Worm (Caenorhabditis elegans) whole organism, young adult: ENCODE results near the gene pigx-1.

ENCODE experiments used
- B0019.2 ChIP-seq: fragments of 200-800 bp; sonication (Bioruptor generic); conservative IDR thresholded peaks from 2 replicates; pipeline ENCODE4 v1.3.6; 2022; ENCODE audit warnings: missing genetic modification reagents, missing genetic modification characterization, missing compliant biosample characterization
- D2030.7 ChIP-seq: fragments of 200-800 bp; sonication (Bioruptor generic); IDR thresholded peaks from 2 replicates; pipeline ENCODE4 v1.3.6; 2022; ENCODE audit warnings: missing genetic modification reagents, missing genetic modification characterization, missing compliant biosample characterization
- F49E8.2 ChIP-seq: sonication (generic microtip); optimal IDR thresholded peaks from 3 replicates; lab custom pipeline; 2017; ENCODE audit warnings: missing genetic modification characterization, mild to moderate bottlenecking, missing compliant biosample characterization, antibody characterized with exemption, moderate library complexity; ENCODE audit not compliant: insufficient read depth
- F57A8.1 ChIP-seq: fragments of 200-800 bp; sonication (Bioruptor generic); optimal IDR thresholded peaks from 2 replicates; lab custom pipeline; 2018; ENCODE audit warnings: mild to moderate bottlenecking, missing genetic modification characterization, moderate library complexity, missing compliant biosample characterization
- K11D2.4 ChIP-seq: fragments of 200-800 bp; sonication (Bioruptor generic); IDR thresholded peaks from 2 replicates; pipeline ENCODE4 v1.3.6; 2022; ENCODE audit warnings: missing genetic modification reagents, missing genetic modification characterization, missing compliant biosample characterization
- K12H6.12 ChIP-seq: fragments of 200-800 bp; sonication (Bioruptor generic); optimal IDR thresholded peaks from 2 replicates; lab custom pipeline; 2018; ENCODE audit warnings: mild to moderate bottlenecking, missing genetic modification characterization, missing compliant biosample characterization
- Y79H2A.3 ChIP-seq: fragments of 200-800 bp; sonication (Bioruptor generic); conservative IDR thresholded peaks from 2 replicates; pipeline ENCODE4 v1.3.6; 2022; ENCODE audit warnings: missing genetic modification reagents, missing genetic modification characterization, missing compliant biosample characterization
- Y95B8A.8 ChIP-seq: fragments of 200-800 bp; sonication (Bioruptor generic); IDR thresholded peaks from 2 replicates; pipeline ENCODE4 v1.3.6; 2022; ENCODE audit warnings: missing genetic modification reagents, missing genetic modification characterization, missing compliant biosample characterization
- akir-1 ChIP-seq: fragments of 200-800 bp; sonication (Bioruptor generic); optimal IDR thresholded peaks from 2 replicates; lab custom pipeline; 2018; ENCODE audit warnings: mild to moderate bottlenecking, missing genetic modification characterization, moderate library complexity, missing compliant biosample characterization
- aptf-2 ChIP-seq: fragments of 200-800 bp; sonication (Bioruptor generic); conservative IDR thresholded peaks from 2 replicates; pipeline ENCODE4 v1.3.6; 2022; ENCODE audit warnings: missing genetic modification reagents, missing genetic modification characterization, missing compliant biosample characterization
- aptf-3 ChIP-seq: fragments of 200-800 bp; sonication (Bioruptor generic); IDR thresholded peaks from 2 replicates; pipeline ENCODE4 v1.3.6; 2022; ENCODE audit warnings: missing genetic modification characterization, missing compliant biosample characterization
- athp-1 ChIP-seq: sonication (generic microtip); optimal IDR thresholded peaks from 2 replicates; lab custom pipeline; 2017; ENCODE audit warnings: mild to moderate bottlenecking, missing genetic modification characterization, missing compliant biosample characterization
- attf-5 ChIP-seq: fragments of 200-800 bp; sonication (Bioruptor generic); optimal IDR thresholded peaks from 2 replicates; lab custom pipeline; 2018; ENCODE audit warnings: mild to moderate bottlenecking, missing genetic modification characterization, missing compliant biosample characterization
- bed-1 ChIP-seq: fragments of 200-800 bp; sonication (Bioruptor generic); IDR thresholded peaks from 2 replicates; pipeline ENCODE4 v1.3.6; 2022; ENCODE audit warnings: missing genetic modification reagents, missing genetic modification characterization, missing compliant biosample characterization
- ccch-3 ChIP-seq: fragments of 200-800 bp; sonication (Bioruptor generic); optimal IDR thresholded peaks from 2 replicates; lab custom pipeline; 2018; ENCODE audit warnings: mild to moderate bottlenecking, missing genetic modification characterization, missing compliant biosample characterization
- cebp-2 ChIP-seq: fragments of 200-800 bp; sonication (Bioruptor generic); IDR thresholded peaks from 2 replicates; pipeline ENCODE4 v1.3.6; 2022; ENCODE audit warnings: missing genetic modification characterization, missing compliant biosample characterization
- ceh-91 ChIP-seq: fragments of 200-800 bp; sonication (Bioruptor generic); IDR thresholded peaks from 2 replicates; pipeline ENCODE4 v1.3.6; 2022; ENCODE audit warnings: missing genetic modification reagents, missing genetic modification characterization, missing compliant biosample characterization
- chd-7 ChIP-seq: sonication (generic microtip); optimal IDR thresholded peaks from 2 replicates; lab custom pipeline; 2016; ENCODE audit warnings: mild to moderate bottlenecking, missing genetic modification characterization, moderate library complexity, missing compliant biosample characterization
- die-1 ChIP-seq: sonication (generic microtip); optimal IDR thresholded peaks from 2 replicates; lab custom pipeline; 2016; ENCODE audit warnings: missing genotype, mild to moderate bottlenecking, missing genetic modification characterization, missing compliant biosample characterization
- dpff-1 ChIP-seq: sonication (generic microtip); optimal IDR thresholded peaks from 2 replicates; lab custom pipeline; 2017; ENCODE audit warnings: mild to moderate bottlenecking, missing genetic modification characterization, missing compliant biosample characterization
- fkh-3 ChIP-seq: sonication (generic microtip); optimal IDR thresholded peaks from 2 replicates; lab custom pipeline; 2016; ENCODE audit warnings: mild to moderate bottlenecking, missing genetic modification characterization, missing compliant biosample characterization
- gei-17 ChIP-seq: fragments of 200-800 bp; sonication (Bioruptor generic); optimal IDR thresholded peaks from 2 replicates; lab custom pipeline; 2018; ENCODE audit warnings: mild to moderate bottlenecking, missing genetic modification characterization, missing compliant biosample characterization
- hlh-12 ChIP-seq: sonication (generic microtip); optimal IDR thresholded peaks from 2 replicates; lab custom pipeline; 2016; ENCODE audit warnings: missing genetic modification characterization, missing compliant biosample characterization
- hmg-1.2 ChIP-seq: fragments of 200-800 bp; sonication (Bioruptor generic); IDR thresholded peaks from 2 replicates; pipeline ENCODE4 v1.3.6; 2022; ENCODE audit warnings: missing genetic modification reagents, missing genetic modification characterization, missing compliant biosample characterization
- hmg-20 ChIP-seq: fragments of 200-800 bp; sonication (Bioruptor generic); IDR thresholded peaks from 2 replicates; pipeline ENCODE4 v1.3.6; 2022; ENCODE audit warnings: missing genetic modification reagents, missing genetic modification characterization, missing compliant biosample characterization
- lag-1 ChIP-seq: fragments of 200-800 bp; sonication (Bioruptor generic); IDR thresholded peaks from 2 replicates; pipeline ENCODE4 v1.3.6; 2022; ENCODE audit warnings: missing genetic modification reagents, missing genetic modification characterization, missing compliant biosample characterization
- let-607 ChIP-seq, 2 experiments: fragments of 200-800 bp in 1 of 2; sonication (Bioruptor generic) in 1 of 2; sonication (generic microtip) in 1 of 2; optimal IDR thresholded peaks; 2 replicates each; lab custom pipeline; 2016 to 2018; ENCODE audit warnings: mild to moderate bottlenecking in 2 of 2, missing compliant biosample characterization in 2 of 2, missing genetic modification characterization in 2 of 2, moderate library complexity in 2 of 2, missing genotype in 1 of 2
- lin-54 ChIP-seq: fragments of 200-800 bp; sonication (Bioruptor generic); optimal IDR thresholded peaks from 2 replicates; lab custom pipeline; 2018; ENCODE audit warnings: mild to moderate bottlenecking, missing genetic modification characterization, missing compliant biosample characterization
- madf-3 ChIP-seq: fragments of 200-800 bp; sonication (Bioruptor generic); IDR thresholded peaks from 2 replicates; pipeline ENCODE4 v1.3.6; 2022; ENCODE audit warnings: missing genetic modification reagents, missing genetic modification characterization, missing compliant biosample characterization
- madf-6 ChIP-seq: fragments of 200-800 bp; sonication (Bioruptor generic); IDR thresholded peaks from 2 replicates; pipeline ENCODE4 v1.3.6; 2022; ENCODE audit warnings: missing genetic modification reagents, missing genetic modification characterization, missing compliant biosample characterization
- mcd-1 ChIP-seq: fragments of 200-800 bp; sonication (Bioruptor generic); IDR thresholded peaks from 2 replicates; pipeline ENCODE4 v1.3.6; 2022; ENCODE audit warnings: missing genetic modification reagents, missing genetic modification characterization, missing compliant biosample characterization
- nfya-1 ChIP-seq: sonication (generic microtip); optimal IDR thresholded peaks from 2 replicates; lab custom pipeline; 2017; ENCODE audit warnings: antibody characterized with exemption, missing compliant biosample characterization, missing genetic modification characterization, borderline replicate concordance; ENCODE audit not compliant: insufficient read depth
- nhr-179 ChIP-seq: sonication (generic microtip); optimal IDR thresholded peaks from 2 replicates; lab custom pipeline; 2016; ENCODE audit warnings: mild to moderate bottlenecking, missing genetic modification characterization, missing compliant biosample characterization
- nhr-90 ChIP-seq: sonication (generic microtip); optimal IDR thresholded peaks from 2 replicates; lab custom pipeline; 2016; ENCODE audit warnings: missing genotype, mild to moderate bottlenecking, missing genetic modification characterization, missing compliant biosample characterization
- rec-8 ChIP-seq, 2 experiments: sonication (generic microtip); optimal IDR thresholded peaks; 2 replicates each; lab custom pipeline; 2016; ENCODE audit warnings: mild to moderate bottlenecking in 2 of 2, missing genetic modification characterization in 2 of 2, missing genetic modification reagents in 2 of 2, missing genotype in 2 of 2, missing biosample characterization in 1 of 2, missing compliant biosample characterization in 1 of 2, moderate library complexity in 1 of 2
- rpc-1 ChIP-seq, 2 experiments: fragments of 150-350 bp in 1 of 2; sonication (generic microtip) in 1 of 2; optimal IDR thresholded peaks; 2 replicates each; lab custom pipeline; 2014 to 2018; ENCODE audit warnings: missing biosample characterization in 1 of 2, missing genetic modification characterization in 1 of 2, missing genetic modification reagents in 1 of 2, missing genotype in 1 of 2
- snpc-3.4 ChIP-seq: sonication (generic microtip); optimal IDR thresholded peaks from 2 replicates; lab custom pipeline; 2017; ENCODE audit warnings: missing genetic modification characterization, mild to moderate bottlenecking, missing compliant biosample characterization, antibody characterized with exemption, moderate library complexity, missing genotype, missing genetic modification reagents
- sptf-2 ChIP-seq: fragments of 200-800 bp; sonication (Bioruptor generic); optimal IDR thresholded peaks from 2 replicates; lab custom pipeline; 2018; ENCODE audit warnings: mild to moderate bottlenecking, missing genetic modification characterization, missing compliant biosample characterization
- tbp1 ChIP-seq: fragments of 200-800 bp; sonication (Bioruptor generic); optimal IDR thresholded peaks from 2 replicates; lab custom pipeline; 2018; ENCODE audit warnings: mild to moderate bottlenecking, missing genetic modification characterization, missing compliant biosample characterization
- tlf-1 ChIP-seq: fragments of 200-800 bp; sonication (Bioruptor generic); optimal IDR thresholded peaks from 2 replicates; lab custom pipeline; 2018; ENCODE audit warnings: mild to moderate bottlenecking, missing genetic modification characterization, missing compliant biosample characterization
- ztf-22 ChIP-seq: fragments of 200-800 bp; sonication (Bioruptor generic); optimal IDR thresholded peaks from 2 replicates; lab custom pipeline; 2018; ENCODE audit warnings: mild to moderate bottlenecking, missing genetic modification characterization, moderate library complexity, missing compliant biosample characterization
- ztf-28 ChIP-seq: fragments of 200-800 bp; sonication (Bioruptor generic); IDR thresholded peaks from 2 replicates; pipeline ENCODE4 v1.3.6; 2022; ENCODE audit warnings: missing genetic modification reagents, missing genetic modification characterization, missing compliant biosample characterization

The pigx-1 gene

DNA sequence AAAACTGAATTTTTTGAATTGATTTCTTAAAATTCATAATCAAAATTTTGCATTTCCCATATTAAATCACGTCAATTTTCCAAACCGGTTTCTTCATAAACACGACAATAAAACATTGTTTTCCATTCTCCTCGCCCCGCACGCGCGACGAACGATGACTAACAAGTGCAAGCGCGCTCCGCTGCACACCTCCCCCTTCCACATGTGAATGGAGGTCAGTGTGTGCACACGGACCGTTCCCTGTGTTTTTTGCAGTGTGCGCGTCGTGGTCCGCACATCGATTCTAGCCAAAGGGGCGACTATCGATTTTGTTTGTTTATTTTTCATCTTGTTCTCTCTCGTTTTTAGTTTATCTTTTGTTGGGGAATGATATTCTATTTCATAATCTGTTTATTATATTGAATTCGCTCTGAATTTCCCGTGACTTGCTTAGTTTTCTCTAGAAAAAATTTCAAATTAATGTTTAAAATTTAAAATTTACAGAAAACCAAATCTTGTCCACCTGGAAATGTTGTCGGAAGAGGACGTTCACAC lies 31.8 kb upstream of the pigx-1 start, which contains the start of gene snx-1 (continued):
- TF ChIP-seq madf-3 (no peak), Y79H2A.3 (no peak), tlf-1 (GFP tag; lab: Kevin White, UChicago) (no peak), akir-1 (no peak), lag-1 (GFP tag; lab: Robert Waterston, UW) (no peak), cebp-2 (GFP tag; lab: Robert Waterston, UW) (no peak), nhr-179 (tag; lab: Kevin White, UChicago) (no peak), B0019.2 (GFP tag; lab: Robert Waterston, UW) (no peak), ceh-91 (GFP tag; lab: Robert Waterston, UW) (no peak), sptf-2 (GFP tag; lab: Kevin White, UChicago) (no peak), mcd-1 (GFP tag; lab: Robert Waterston, UW) (peak; percentile 90), let-607 (tag; optimal IDR thresholded peaks at IDR 0.05; lab: Kevin White, UChicago) (peak; percentile 60 to 73), die-1 (tag; lab: Kevin White, UChicago) (no peak), ccch-3 (no peak), aptf-3 (GFP tag; lab: Robert Waterston, UW) (no peak), bed-1 (GFP tag; lab: Robert Waterston, UW) (no peak), Y95B8A.8 (GFP tag; lab: Robert Waterston, UW) (no peak), hlh-12 (tag; lab: Kevin White, UChicago) (no peak), hmg-20 (no peak), fkh-3 (tag; lab: Kevin White, UChicago) (no peak), ztf-28 (GFP tag; lab: Robert Waterston, UW) (no peak), chd-7 (no peak), nfya-1 (tag; lab: Kevin White, UChicago) (no peak), snpc-3.4 (no peak), F49E8.2 (tag; lab: Kevin White, UChicago) (no peak), rpc-1 (optimal IDR thresholded peaks at IDR 0.05; lab: Kevin White, UChicago) (no peak), rpc-1 (tag; optimal IDR thresholded peaks at IDR 0.05; lab: Kevin White, UChicago) (no peak), dpff-1 (tag; lab: Kevin White, UChicago) (no peak), ztf-22 (no peak), K12H6.12 (tag; lab: Kevin White, UChicago) (no peak), F57A8.1 (GFP tag; lab: Kevin White, UChicago) (no peak), gei-17 (GFP tag; lab: Kevin White, UChicago) (no peak), hmg-1.2 (GFP tag; lab: Robert Waterston, UW) (peak; percentile 40; the same call in 1 of the 2 replicates), madf-6 (GFP tag; lab: Robert Waterston, UW) (no peak), tbp1 (GFP tag; lab: Kevin White, UChicago) (no peak), D2030.7 (GFP tag; lab: Robert Waterston, UW) (no peak), aptf-2 (GFP tag; lab: Robert Waterston, UW) (no peak), K11D2.4 (GFP tag; lab: Robert Waterston, UW) (no peak), athp-1 (tag; lab: Kevin White, UChicago) (no peak), rec-8 (tag; optimal IDR thresholded peaks at IDR 0.05; lab: Kevin White, UChicago) (no peak), nhr-90 (tag; lab: Kevin White, UChicago) (no peak), lin-54 (GFP tag; lab: Kevin White, UChicago) (no peak), attf-5 (GFP tag; lab: Kevin White, UChicago) (peak; percentile 71)
